Fruit fly (Drosophila melanogaster): ENCODE results near the gene Kaz1-ORFB.

Gene Kaz1-ORFB

DNA sequence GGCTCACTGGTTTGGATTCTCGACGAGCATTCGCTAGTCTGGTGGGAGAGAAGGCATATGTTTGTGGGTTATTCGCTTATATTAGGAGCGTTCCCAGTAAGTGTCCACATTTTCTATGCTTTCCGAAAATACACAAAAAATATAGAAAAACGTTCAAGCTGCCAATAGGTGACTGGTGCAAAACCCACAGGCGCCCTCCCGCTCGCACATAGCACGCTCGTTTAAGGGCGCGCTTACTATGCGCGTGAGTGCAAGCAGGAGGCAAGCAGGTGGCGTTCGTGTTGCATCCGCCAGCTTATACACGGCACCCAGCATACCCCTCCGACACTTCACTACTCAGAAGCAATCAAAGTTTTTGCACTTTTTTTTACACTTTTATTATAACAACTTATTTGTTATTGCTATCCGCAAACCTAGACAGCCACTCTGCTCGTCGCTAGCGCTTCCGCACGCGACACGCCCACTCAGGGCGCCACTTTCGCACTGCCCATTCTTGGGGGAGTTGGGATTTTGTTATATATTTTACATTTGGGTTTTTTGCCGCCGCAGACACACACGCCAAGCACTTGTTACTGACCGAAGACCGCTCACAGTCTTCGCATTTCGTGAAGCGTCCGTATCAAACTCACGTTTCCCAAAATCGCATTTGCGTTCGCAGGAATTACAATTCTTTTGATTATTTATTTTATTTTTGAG lies 17.2 kb upstream of the Kaz1-ORFB start:
- peak in 1 of 2 experiments; percentile 64 for TF ChIP-seq dl (GFP tag; optimal IDR thresholded peaks at IDR 0.05; ENCODE audit: insufficient read depth in 1 of 2, partially characterized antibody in 2 of 2)
- no peak for TF ChIP-seq Hnf4 (GFP tag; optimal IDR thresholded peaks at IDR 0.05)
- no peak for TF ChIP-seq Rel (GFP tag; optimal IDR thresholded peaks at IDR 0.05)
- TF ChIP-seq Rel (tag; optimal IDR thresholded peaks at IDR 0.05), result peak; percentile 12
- TF ChIP-seq Dif (GFP tag; optimal IDR thresholded peaks at IDR 0.05; ENCODE audit: partially characterized antibody), result peak; percentile 98
- no peak for TF ChIP-seq fru (GFP tag; optimal IDR thresholded peaks at IDR 0.05)

DNA sequence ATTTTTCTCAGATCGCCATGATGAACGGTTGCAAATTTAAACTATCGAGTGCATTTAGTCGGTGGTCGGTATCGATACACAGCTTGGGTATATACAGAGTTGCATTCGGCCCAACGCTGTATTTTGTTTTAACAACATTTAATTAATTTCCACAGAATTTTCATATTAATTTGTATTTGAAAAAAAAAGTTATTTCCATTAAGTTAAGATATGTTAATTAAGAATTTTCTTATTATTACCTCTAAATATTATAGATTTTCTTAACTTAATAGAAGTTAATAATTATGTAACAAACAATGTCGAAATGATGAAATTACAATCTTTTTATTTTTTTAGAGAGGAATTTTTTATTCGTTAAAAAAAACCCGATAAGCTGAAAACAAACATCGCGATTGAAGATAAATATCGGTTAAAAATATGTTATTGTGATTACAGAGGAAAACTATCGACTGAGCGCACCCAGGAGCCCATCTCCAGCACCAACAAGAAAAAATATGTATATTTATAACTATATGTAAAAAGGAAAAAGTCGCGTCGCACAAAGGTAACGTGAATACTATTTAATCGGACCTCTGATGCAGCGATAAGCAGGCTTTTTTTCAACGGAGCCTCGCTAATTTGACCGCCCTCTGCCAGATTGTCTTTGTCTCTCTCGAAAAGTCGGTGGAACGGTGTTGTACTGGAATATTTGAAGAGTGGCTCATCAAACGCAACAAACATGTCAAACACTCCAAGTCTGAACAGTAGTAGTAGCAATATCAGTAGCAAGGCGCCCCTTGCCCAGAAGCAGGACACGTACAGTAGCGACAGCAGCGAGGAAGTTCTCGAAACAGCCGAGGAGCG lies 16.4 kb upstream of the Kaz1-ORFB start, which contains the start of the genes rno and mri:
Gene rno (minus strand): TSS at position 9 of the 843 bp plus-strand sequence.
Gene mri (plus strand): TSS at position 421 of the 843 bp plus-strand sequence.
- no peak for TF ChIP-seq Vsx2 (GFP tag; optimal IDR thresholded peaks at IDR 0.05; ENCODE audit: partially characterized antibody)
- peak; percentile 69 for TF ChIP-seq Sp1 (GFP tag; optimal IDR thresholded peaks at IDR 0.05)
- TF ChIP-seq OdsH (GFP tag; optimal IDR thresholded peaks at IDR 0.05), result peak; percentile 68
- TF ChIP-seq fru (GFP tag; optimal IDR thresholded peaks at IDR 0.05), result peak; percentile 6
- TF ChIP-seq rgr (GFP tag; optimal IDR thresholded peaks at IDR 0.05), result peak; percentile 73
- TF ChIP-seq foxo (GFP tag; optimal IDR thresholded peaks at IDR 0.05), result peak in 1 of 2 experiments; percentile 75
- TF ChIP-seq CrebA (GFP tag; optimal IDR thresholded peaks at IDR 0.05; ENCODE audit: borderline replicate concordance), result no peak
- TF ChIP-seq HLH106 (tag; optimal IDR thresholded peaks at IDR 0.05), result peak; percentile 78
- peak; percentile 89 for TF ChIP-seq Hr83 (GFP tag; optimal IDR thresholded peaks at IDR 0.05; ENCODE audit: poor library complexity, severe bottlenecking)
- TF ChIP-seq CG9705 (GFP tag; optimal IDR thresholded peaks at IDR 0.05), result peak; percentile 57
- peak; percentile 60 for TF ChIP-seq dmrt93B (GFP tag; optimal IDR thresholded peaks at IDR 0.05)
- peak; percentile 52 for TF ChIP-seq psq (GFP tag; optimal IDR thresholded peaks at IDR 0.05)
- TF ChIP-seq lola (GFP tag; optimal IDR thresholded peaks at IDR 0.05), result no peak
- no peak for TF ChIP-seq sage (GFP tag; optimal IDR thresholded peaks at IDR 0.05)
- peak; percentile 17 for TF ChIP-seq h (GFP tag; optimal IDR thresholded peaks at IDR 0.05)
- TF ChIP-seq sv (GFP tag; optimal IDR thresholded peaks at IDR 0.05), result peak; percentile 12
- TF ChIP-seq Rel (GFP tag; optimal IDR thresholded peaks at IDR 0.05), result peak; percentile 6
- TF ChIP-seq Rel (tag; optimal IDR thresholded peaks at IDR 0.05), result no peak

DNA sequence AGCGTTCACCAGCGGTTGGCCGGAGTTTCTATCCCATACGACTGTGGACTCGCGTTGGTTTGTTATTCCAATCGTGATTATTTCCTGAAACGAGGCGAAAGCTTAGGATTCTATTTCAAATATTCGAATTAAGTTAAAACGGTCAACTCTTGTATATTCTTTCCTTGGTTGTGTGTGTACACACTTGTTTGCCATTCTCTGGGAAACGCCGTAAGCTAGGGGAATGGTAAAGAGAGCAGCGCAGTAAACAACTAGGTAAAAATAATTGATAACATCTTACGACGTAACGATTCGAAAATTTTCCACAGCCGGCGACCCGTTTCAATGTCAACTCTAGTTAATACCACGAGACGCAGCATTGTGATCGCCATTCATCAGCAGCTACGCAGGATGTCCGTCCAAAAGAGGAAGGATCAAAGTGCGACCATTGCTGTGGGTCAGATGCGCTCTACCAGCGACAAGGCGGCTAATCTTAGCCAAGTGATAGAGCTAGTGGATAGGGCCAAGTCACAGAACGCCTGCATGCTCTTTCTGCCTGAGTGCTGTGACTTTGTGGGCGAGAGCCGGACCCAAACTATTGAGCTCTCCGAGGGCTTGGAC lies 12.8 kb upstream of the Kaz1-ORFB start, which contains the start of gene NitFhit:
Gene NitFhit (plus strand): TSS at position 195 of the 600 bp plus-strand sequence.
- TF ChIP-seq Myc (optimal IDR thresholded peaks at IDR 0.05) (peak; percentile 6), HLH106 (tag; optimal IDR thresholded peaks at IDR 0.05) (no peak), fru (GFP tag; optimal IDR thresholded peaks at IDR 0.05) (peak; percentile 38), foxo (GFP tag; optimal IDR thresholded peaks at IDR 0.05) (no peak), Dfd (GFP tag; optimal IDR thresholded peaks at IDR 0.05) (no peak), Hnf4 (GFP tag; optimal IDR thresholded peaks at IDR 0.05) (no peak), GATAd (GFP tag; optimal IDR thresholded peaks at IDR 0.05) (no peak), Rel (GFP tag; optimal IDR thresholded peaks at IDR 0.05) (no peak), Rel (tag; optimal IDR thresholded peaks at IDR 0.05) (peak; percentile 32), Mio (GFP tag; optimal IDR thresholded peaks at IDR 0.05) (no peak)

DNA sequence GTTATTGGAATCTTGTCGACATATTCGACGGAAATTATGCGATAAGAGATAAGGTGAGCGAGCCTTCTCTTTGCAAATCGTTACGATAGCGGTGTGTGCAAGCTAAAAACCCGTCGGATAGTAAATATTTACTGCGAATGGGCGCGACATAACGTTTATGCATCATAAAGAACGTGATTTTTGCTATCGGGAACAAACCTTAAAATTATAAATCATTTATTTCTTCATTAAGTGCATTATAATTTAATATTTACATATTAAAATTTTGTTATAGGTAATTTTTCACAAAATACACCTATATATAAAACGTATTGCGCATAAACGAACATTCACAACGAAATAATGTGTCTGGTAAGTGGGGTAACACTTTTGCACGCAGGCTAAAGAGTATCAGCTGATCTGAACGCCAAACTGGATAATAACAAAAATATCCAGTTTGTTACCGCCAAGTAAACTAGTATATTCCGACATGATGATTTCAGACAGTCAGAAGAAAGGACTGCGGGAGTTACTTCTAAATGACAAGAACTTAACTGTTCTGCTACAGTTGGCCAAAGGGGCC lies 10.6 kb upstream of the Kaz1-ORFB start, which contains the start of the genes Gk1 and CG13876:
Gene Gk1 (minus strand): TSS at position 122 of the 562 bp plus-strand sequence.
Gene CG13876 (plus strand): TSS at position 412 of the 562 bp plus-strand sequence.
- TF ChIP-seq Jra (GFP tag; optimal IDR thresholded peaks at IDR 0.05), result peak; percentile 77
- no peak for TF ChIP-seq N (GFP tag; optimal IDR thresholded peaks at IDR 0.05)
- TF ChIP-seq dsf (GFP tag; optimal IDR thresholded peaks at IDR 0.05; ENCODE audit: borderline replicate concordance), result peak; percentile 51
- peak; percentile 94 for TF ChIP-seq h (GFP tag; optimal IDR thresholded peaks at IDR 0.05)
- TF ChIP-seq dmrt93B (GFP tag; optimal IDR thresholded peaks at IDR 0.05), result no peak
- no peak for TF ChIP-seq GATAd (GFP tag; optimal IDR thresholded peaks at IDR 0.05)
- TF ChIP-seq sv (GFP tag; optimal IDR thresholded peaks at IDR 0.05), result peak; percentile 73
- TF ChIP-seq ey (GFP tag; optimal IDR thresholded peaks at IDR 0.05), result peak; percentile 84
- no peak for TF ChIP-seq sage (GFP tag; optimal IDR thresholded peaks at IDR 0.05)
- peak; percentile 76 for TF ChIP-seq Rel (GFP tag; optimal IDR thresholded peaks at IDR 0.05)
- TF ChIP-seq Rel (tag; optimal IDR thresholded peaks at IDR 0.05), result peak; percentile 90
- no peak for TF ChIP-seq Dfd (GFP tag; optimal IDR thresholded peaks at IDR 0.05)
- peak; percentile 21 for TF ChIP-seq Hr83 (GFP tag; optimal IDR thresholded peaks at IDR 0.05; ENCODE audit: poor library complexity, severe bottlenecking)
- peak; percentile 98 for TF ChIP-seq Sp1 (GFP tag; optimal IDR thresholded peaks at IDR 0.05)
- peak; percentile 95 for TF ChIP-seq fru (GFP tag; optimal IDR thresholded peaks at IDR 0.05)
- TF ChIP-seq HLH106 (tag; optimal IDR thresholded peaks at IDR 0.05), result peak; percentile 98
- TF ChIP-seq Vsx2 (GFP tag; optimal IDR thresholded peaks at IDR 0.05; ENCODE audit: partially characterized antibody), result no peak
- peak; percentile 97 for TF ChIP-seq rgr (GFP tag; optimal IDR thresholded peaks at IDR 0.05)
- TF ChIP-seq dl (GFP tag; optimal IDR thresholded peaks at IDR 0.05; ENCODE audit: insufficient read depth in 1 of 2, partially characterized antibody in 2 of 2), result no peak
- TF ChIP-seq CG32264 (GFP tag; optimal IDR thresholded peaks at IDR 0.05), result peak; percentile 52
- TF ChIP-seq pan (optimal IDR thresholded peaks at IDR 0.05), result no peak
- no peak for TF ChIP-seq brk (GFP tag; optimal IDR thresholded peaks at IDR 0.05)
- TF ChIP-seq OdsH (GFP tag; optimal IDR thresholded peaks at IDR 0.05), result peak; percentile 96
- TF ChIP-seq Myc (optimal IDR thresholded peaks at IDR 0.05), result peak; percentile 6
- TF ChIP-seq Hnf4 (GFP tag; optimal IDR thresholded peaks at IDR 0.05), result peak; percentile 81
- peak in 1 of 2 experiments; percentile 97 for TF ChIP-seq foxo (GFP tag; optimal IDR thresholded peaks at IDR 0.05)
- peak; percentile 94 for TF ChIP-seq CG9705 (GFP tag; optimal IDR thresholded peaks at IDR 0.05)
- TF ChIP-seq Hr78 (GFP tag; optimal IDR thresholded peaks at IDR 0.05), result no peak
- no peak for TF ChIP-seq CrebA (GFP tag; optimal IDR thresholded peaks at IDR 0.05; ENCODE audit: borderline replicate concordance)
- peak; percentile 91 for TF ChIP-seq psq (GFP tag; optimal IDR thresholded peaks at IDR 0.05)

All from whole organism, wandering third instar larva.